Fruit fly (Drosophila melanogaster): ENCODE results near the gene CG43675.

Gene CG43675

DNA sequence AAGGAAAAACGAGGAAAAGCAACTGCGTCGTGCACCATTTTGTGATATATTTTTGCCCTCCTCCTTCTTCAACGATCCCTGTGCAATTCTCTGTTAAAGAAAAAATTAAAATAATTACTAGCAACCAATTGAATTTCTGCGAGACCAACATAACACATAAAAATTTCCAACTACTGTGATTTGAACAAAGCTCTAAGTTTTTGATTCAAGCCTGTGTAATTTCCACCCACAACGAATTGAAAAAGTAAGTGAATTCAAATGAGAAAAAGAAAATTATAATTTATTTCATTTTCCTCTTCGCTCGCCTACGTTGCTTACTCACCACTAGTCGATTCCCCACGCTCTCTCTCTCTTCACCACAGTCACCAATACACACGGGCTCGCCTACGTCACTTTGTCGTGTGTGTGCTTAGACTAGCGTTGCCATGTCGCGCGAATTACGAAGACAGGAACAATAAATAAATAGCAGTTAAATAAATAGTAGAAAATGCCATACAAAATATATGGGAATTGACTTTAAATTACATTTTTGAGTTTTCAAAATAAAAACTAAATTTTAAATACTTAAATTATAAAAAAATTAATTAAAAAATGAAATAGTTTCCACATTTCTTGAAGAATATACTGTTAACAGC is 12.9 kb upstream of the CG43675 start:
- TF ChIP-seq CG8478 (optimal IDR thresholded peaks at IDR 0.05): no peak
- TF ChIP-seq CTCF (optimal IDR thresholded peaks at IDR 0.05): no peak

DNA sequence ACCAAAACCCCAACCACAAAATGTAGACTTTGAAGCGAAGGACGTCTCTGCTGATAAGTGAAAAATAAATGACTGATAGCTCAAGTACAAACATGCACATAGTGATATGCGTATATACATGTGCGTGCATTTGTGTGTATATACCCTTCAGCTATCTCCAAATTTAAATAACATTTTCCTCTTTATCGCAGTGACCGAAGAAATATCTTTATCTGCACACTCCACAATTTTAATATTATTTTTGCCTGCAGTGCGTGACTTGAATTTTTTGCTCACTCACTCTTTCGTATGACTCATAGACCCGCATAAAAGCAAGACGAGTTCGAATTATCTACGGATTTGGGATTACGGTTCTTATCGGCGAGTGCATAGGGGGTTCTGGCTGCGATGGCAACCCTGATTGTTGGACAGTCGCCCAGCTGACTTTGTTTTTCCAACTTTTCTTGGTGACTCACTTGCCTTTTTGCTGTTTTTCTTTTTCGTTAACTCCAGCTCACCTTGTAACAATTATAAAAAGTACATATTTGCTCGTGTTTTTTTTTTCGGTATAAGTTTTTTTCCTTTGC is 12.2 kb upstream of the CG43675 start:
- TF ChIP-seq CG8478 (optimal IDR thresholded peaks at IDR 0.05): no peak
- no peak for TF ChIP-seq CTCF (optimal IDR thresholded peaks at IDR 0.05)

dm6 chr3R:9343645-9344044 is 11.7 kb upstream of the CG43675 start:
- TF ChIP-seq CG8478 (optimal IDR thresholded peaks at IDR 0.05): no peak
- TF ChIP-seq CTCF (optimal IDR thresholded peaks at IDR 0.05): no peak

dm6 chr3R:9344186-9344790 is 11.0 kb upstream of the CG43675 start:
- TF ChIP-seq CTCF (optimal IDR thresholded peaks at IDR 0.05): no peak
- peak; percentile 6 for TF ChIP-seq CG8478 (optimal IDR thresholded peaks at IDR 0.05)

DNA sequence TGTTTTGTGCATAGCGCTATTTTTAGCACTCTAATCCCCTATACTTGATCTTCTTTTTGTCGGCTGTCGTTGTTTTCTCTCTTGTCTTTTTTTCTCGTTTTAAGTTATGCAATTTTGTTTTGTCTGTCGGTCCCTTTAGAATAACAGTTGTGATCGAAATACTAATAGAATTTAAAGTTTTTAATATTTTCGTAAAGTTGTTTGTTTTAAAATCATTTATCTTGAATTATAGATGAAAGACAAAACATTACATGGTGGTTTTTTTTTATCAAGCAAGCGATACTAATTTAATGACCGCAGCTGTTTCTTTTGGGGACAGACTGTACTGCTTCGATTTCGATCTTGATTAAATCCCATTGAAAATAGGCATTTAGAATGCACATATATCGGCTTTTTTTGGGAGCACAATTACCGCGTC is 10.5 kb upstream of the CG43675 start:
- TF ChIP-seq CTCF (optimal IDR thresholded peaks at IDR 0.05) (no peak), CG8478 (optimal IDR thresholded peaks at IDR 0.05) (no peak)

DNA sequence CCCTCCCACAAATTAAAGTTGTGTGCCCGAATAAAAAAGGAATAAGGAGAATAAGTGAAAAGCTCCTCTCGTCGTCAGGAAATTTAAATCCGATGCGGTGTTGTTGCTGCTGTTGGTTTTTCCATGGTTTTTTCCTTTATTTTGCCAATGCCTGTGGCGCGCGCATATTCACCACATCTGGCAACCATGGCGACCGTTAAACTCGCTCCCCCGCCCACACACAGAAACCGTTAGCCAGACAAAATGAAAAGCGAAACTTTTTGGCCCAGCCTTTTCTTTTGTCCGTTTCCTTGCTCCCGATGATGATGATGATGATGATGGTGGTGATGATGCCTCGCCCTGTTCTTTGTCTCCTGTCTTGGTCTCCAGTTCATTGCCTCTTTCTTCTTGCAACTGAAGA is 9.4 kb upstream of the CG43675 start:
- TF ChIP-seq CTCF (optimal IDR thresholded peaks at IDR 0.05) (no peak), CG8478 (optimal IDR thresholded peaks at IDR 0.05) (no peak)

dm6 chr3R:9346539-9346938 is 8.8 kb upstream of the CG43675 start:
- TF ChIP-seq CG8478 (optimal IDR thresholded peaks at IDR 0.05) (no peak), CTCF (optimal IDR thresholded peaks at IDR 0.05) (no peak)

DNA sequence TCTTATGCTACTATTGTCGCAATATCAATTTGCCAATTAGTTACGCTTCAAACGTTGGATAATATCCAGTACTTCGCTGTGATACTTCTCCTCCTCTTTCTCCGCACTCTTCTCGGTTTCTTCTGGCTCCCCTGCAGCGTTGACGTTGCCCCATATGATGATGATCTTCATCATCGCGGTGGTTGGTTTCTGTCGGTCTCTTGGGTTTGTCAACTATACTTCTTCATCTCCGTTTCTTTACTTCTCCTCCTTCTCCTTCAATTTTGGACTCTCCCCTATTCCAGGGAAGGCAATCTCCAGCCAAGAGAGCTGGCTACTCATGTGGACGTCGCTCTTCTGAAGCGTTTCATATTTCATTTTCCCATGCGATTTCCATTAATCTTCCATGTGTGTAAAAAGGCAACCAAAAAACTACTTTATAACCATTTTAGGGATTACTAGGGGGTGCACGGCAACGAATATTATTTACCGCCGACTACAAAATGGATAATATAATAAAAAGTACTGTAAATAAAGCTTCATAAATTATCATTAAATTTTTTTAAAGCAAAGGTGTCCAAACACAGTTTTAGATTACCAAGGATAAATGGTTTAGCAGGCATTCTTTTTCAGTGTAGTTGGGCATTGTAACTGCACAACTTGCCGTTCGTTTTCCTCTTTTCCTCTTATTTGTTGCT is 7.5 kb upstream of the CG43675 start:
- no peak for TF ChIP-seq CG8478 (optimal IDR thresholded peaks at IDR 0.05)
- TF ChIP-seq CTCF (optimal IDR thresholded peaks at IDR 0.05): no peak

DNA sequence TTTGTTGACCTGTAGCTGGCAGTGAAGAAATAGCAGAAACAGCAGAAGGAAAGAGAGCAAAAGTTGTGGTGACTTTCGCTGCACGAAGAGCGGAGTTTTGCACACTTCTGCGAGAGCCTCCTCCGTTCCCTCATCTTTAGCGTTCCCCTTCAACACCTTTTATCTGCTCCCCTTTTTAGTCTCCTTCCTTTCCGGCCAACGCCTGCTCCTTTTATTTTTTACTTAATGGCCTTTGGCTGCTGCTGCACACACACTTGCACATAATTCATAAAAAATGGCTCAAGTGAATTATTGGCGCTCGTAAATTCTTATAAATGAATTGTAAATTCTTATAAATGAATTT is 6.9 kb upstream of the CG43675 start:
- TF ChIP-seq CTCF (optimal IDR thresholded peaks at IDR 0.05) (no peak), CG8478 (optimal IDR thresholded peaks at IDR 0.05) (no peak)

DNA sequence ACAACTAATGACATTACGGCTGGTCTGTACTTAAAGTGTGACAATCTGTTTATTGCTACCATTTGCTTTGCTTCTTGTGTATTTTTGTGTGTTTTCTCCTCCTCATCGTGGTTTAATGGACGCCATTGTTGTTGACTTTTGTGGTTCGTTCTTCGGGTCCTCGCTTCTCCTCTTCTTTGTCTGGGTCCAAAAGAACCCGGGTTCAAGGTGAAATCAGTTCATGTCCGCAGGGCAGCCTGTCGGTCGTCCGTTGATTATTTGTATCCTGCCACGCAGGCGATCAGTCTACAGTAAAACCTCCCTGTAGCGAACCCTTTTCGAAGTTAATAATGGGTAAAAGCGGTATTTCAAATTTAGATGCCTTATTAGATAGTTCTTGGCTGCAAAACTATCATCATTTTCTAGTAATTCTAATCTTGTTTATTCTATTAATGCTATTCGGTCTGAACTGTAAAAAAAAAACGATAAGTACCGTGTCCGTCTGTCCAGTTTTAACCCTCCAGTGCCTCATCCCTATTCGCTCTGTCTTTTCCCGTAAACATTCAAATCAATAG is 6.0 kb upstream of the CG43675 start:
- TF ChIP-seq CG8478 (optimal IDR thresholded peaks at IDR 0.05) (no peak), CTCF (optimal IDR thresholded peaks at IDR 0.05) (no peak)

- TF ChIP-seq CTCF (optimal IDR thresholded peaks at IDR 0.05) (no peak), CG8478 (optimal IDR thresholded peaks at IDR 0.05) (no peak)
Measured at dm6 chr3R:9350561-9351379, 4.5 kb upstream of the CG43675 start.

- TF ChIP-seq CTCF (optimal IDR thresholded peaks at IDR 0.05) (no peak), CG8478 (optimal IDR thresholded peaks at IDR 0.05) (no peak)
Measured at dm6 chr3R:9351415-9352379, 3.6 kb upstream of the CG43675 start.

DNA sequence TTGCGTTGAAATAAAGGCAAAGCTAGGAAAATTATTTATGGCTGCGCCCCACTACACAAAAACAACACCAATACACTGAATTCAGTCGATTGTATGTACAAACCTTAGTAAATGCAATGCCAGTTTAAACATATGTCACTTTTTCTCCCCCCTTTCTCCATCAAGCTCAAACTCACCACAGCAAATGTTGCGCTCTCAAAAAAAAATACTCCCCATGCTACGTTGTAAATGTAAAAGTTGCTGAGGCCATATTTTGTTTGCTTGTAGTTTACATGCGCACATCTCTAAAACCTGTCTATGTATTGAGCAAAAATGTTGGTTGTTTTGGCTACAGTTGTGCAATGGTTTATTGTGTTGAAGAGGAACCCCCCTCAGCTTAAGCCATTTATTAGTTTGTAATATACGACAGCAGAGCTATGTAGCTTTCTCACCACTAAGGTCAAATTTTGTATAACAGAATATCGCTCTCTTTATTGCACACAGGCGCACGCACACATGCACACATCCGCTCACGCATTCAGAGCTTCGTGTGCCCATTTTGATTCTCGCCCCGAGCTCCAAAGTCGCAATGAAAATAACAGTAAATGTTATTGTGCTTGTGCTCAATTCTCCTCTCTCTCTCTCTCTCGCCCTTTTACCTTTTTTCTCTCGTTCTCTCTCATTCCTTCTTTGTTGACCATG is 2.6 kb upstream of the CG43675 start:
- TF ChIP-seq CTCF (optimal IDR thresholded peaks at IDR 0.05): no peak
- TF ChIP-seq CG8478 (optimal IDR thresholded peaks at IDR 0.05): no peak
